Fruit fly (Drosophila melanogaster) whole organism, larva: ENCODE measurements around the gene CG7296.

Experiments
- noc ChIP-seq: fragments of 200-800 bp; sonication (Bioruptor generic); optimal IDR thresholded peaks from 3 replicates; lab custom pipeline; 2019; ENCODE audit warnings: missing biosample characterization, mild to moderate bottlenecking, missing genetic modification characterization, moderate library complexity

The CG7296 gene

dm6 chr2L:10689221-10690034, 2.6 kb upstream of the CG7296 start, which contains the start of gene CG7294:
TSS of gene CG7294 (minus strand) at chr2L:10689271.
- no peak for TF ChIP-seq noc (tag; lab: Kevin White, UChicago)

dm6 chr2L:10688764-10689163, 1.9 kb upstream of the CG7296 start:
- no peak for TF ChIP-seq noc (tag; lab: Kevin White, UChicago)

dm6 chr2L:10687794-10688185, 924 bp upstream of the CG7296 start:
- no peak for TF ChIP-seq noc (tag; lab: Kevin White, UChicago)

dm6 chr2L:10685666-10686065, 1.2 kb downstream of the CG7296 start:
- no peak for TF ChIP-seq noc (tag; lab: Kevin White, UChicago)

dm6 chr2L:10684309-10684708, 2.6 kb downstream of the CG7296 start, which contains the start of gene CG7299:
TSS of gene CG7299 (minus strand) at chr2L:10684409.
- TF ChIP-seq noc (tag; lab: Kevin White, UChicago): no peak

dm6 chr2L:10682912-10683311, 4.0 kb downstream of the CG7296 start:
- TF ChIP-seq noc (tag; lab: Kevin White, UChicago): peak; percentile 58

- no peak for TF ChIP-seq noc (tag; lab: Kevin White, UChicago)
These were observed 4.7 kb downstream of the CG7296 start for dm6 chr2L:10682197-10682596.

dm6 chr2L:10681602-10682001, 5.3 kb downstream of the CG7296 start, which contains the start of gene CG17107:
TSS of gene CG17107 (plus strand) at chr2L:10681902.
- TF ChIP-seq noc (tag; lab: Kevin White, UChicago): no peak

- no peak for TF ChIP-seq noc (tag; lab: Kevin White, UChicago)
These were observed 6.2 kb downstream of the CG7296 start, which contains the start of gene CG17105 for dm6 chr2L:10680584-10681080. TSS of gene CG17105 (plus strand) at chr2L:10681030.

- TF ChIP-seq noc (tag; lab: Kevin White, UChicago): peak; percentile 10
These were observed 7.3 kb downstream of the CG7296 start for dm6 chr2L:10679568-10679967.

- TF ChIP-seq noc (tag; lab: Kevin White, UChicago): no peak
These were observed 9.2 kb downstream of the CG7296 start for dm6 chr2L:10677715-10678088.

- peak; percentile 38 for TF ChIP-seq noc (tag; lab: Kevin White, UChicago)
These were observed 9.7 kb downstream of the CG7296 start, which contains the start of gene CG17104 for dm6 chr2L:10676933-10677714. TSS of gene CG17104 (plus strand) at chr2L:10677198.

dm6 chr2L:10672989-10673388, 13.9 kb downstream of the CG7296 start:
- no peak for TF ChIP-seq noc (tag; lab: Kevin White, UChicago)

dm6 chr2L:10671530-10671929, 15.3 kb downstream of the CG7296 start:
- TF ChIP-seq noc (tag; lab: Kevin White, UChicago): no peak

- peak; percentile 57 for TF ChIP-seq noc (tag; lab: Kevin White, UChicago)
These were observed 21.3 kb downstream of the CG7296 start for dm6 chr2L:10665603-10666002.
